Fruit fly (Drosophila melanogaster) whole organism, prepupa: Measurements from ENCODE around the gene qin.

Experiments used
- CG3919 ChIP-seq: fragments of 200-800 bp; sonication (Bioruptor generic); optimal IDR thresholded peaks from 3 replicates; lab custom pipeline; 2016; ENCODE audit warnings: missing biosample characterization, missing genetic modification characterization
- Hr39 ChIP-seq: fragments of 200-800 bp; sonication (Bioruptor generic); optimal IDR thresholded peaks from 2 replicates; lab custom pipeline; 2016; ENCODE audit warnings: missing biosample characterization, missing genetic modification characterization

DNA sequence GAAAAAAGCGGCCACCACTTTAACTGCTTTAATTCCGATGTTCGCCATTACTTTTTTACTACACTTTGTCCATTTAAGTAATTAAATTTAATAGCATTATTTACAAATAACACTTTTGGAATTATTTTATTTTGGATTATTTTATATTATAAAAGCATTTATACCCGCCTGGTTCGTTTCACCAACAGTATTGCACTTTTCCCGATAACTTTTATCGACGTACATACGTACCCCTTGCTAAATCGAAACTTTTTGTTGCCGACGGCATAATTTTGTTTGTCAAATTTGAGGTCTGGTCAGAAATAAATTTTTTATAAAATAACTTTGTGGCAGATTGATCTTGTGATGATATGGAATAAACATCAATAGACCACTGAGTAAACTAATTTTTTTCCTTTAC is 31.3 kb upstream of the qin start, which contains the start of gene CG7691:
- TF ChIP-seq Hr39 (GFP tag; lab: Kevin White, UChicago) (no peak), CG3919 (GFP tag; lab: Kevin White, UChicago) (no peak)
